Worm (Caenorhabditis elegans): ENCODE measurements around the gene F23B12.7.

Gene F23B12.7

ce11 chrV:14499074-14499864, 49.8 kb downstream of the F23B12.7 start:
- TF ChIP-seq elt-2 (tag; optimal IDR thresholded peaks at IDR 0.05) = no peak
- TF ChIP-seq nhr-25 (tag; optimal IDR thresholded peaks at IDR 0.05) = peak; percentile 21
- no peak for TF ChIP-seq lin-15B (tag; optimal IDR thresholded peaks at IDR 0.05)
- TF ChIP-seq nhr-28 (tag; optimal IDR thresholded peaks at IDR 0.05) = no peak
- TF ChIP-seq fos-1 (tag; optimal IDR thresholded peaks at IDR 0.05) = no peak
- TF ChIP-seq R02D3.7 (tag; optimal IDR thresholded peaks at IDR 0.05) = no peak
- TF ChIP-seq nhr-43 (tag; optimal IDR thresholded peaks at IDR 0.05; ENCODE audit: poor library complexity, severe bottlenecking) = no peak
- TF ChIP-seq ama-1 (optimal IDR thresholded peaks at IDR 0.05) = peak; percentile 15
- TF ChIP-seq ztf-11 (tag; optimal IDR thresholded peaks at IDR 0.05) = no peak
- TF ChIP-seq ceh-82 (tag; optimal IDR thresholded peaks at IDR 0.05) = no peak
- no peak for TF ChIP-seq nhr-77 (tag; optimal IDR thresholded peaks at IDR 0.05)
- no peak for TF ChIP-seq ztf-4 (tag; optimal IDR thresholded peaks at IDR 0.05)
- no peak for TF ChIP-seq aly-2 (tag; optimal IDR thresholded peaks at IDR 0.05)
- TF ChIP-seq nhr-76 (tag; optimal IDR thresholded peaks at IDR 0.05) = no peak
- no peak for TF ChIP-seq egl-5 (tag; optimal IDR thresholded peaks at IDR 0.05)
- TF ChIP-seq daf-12 (tag; optimal IDR thresholded peaks at IDR 0.05) = no peak
- no peak for TF ChIP-seq unc-62 (GFP tag; optimal IDR thresholded peaks at IDR 0.05)
- TF ChIP-seq fkh-10 (GFP tag; optimal IDR thresholded peaks at IDR 0.05) = no peak
- no peak for TF ChIP-seq nhr-237 (tag; optimal IDR thresholded peaks at IDR 0.05)
- no peak for TF ChIP-seq mml-1 (tag; optimal IDR thresholded peaks at IDR 0.05)
- TF ChIP-seq snpc-4 (tag; optimal IDR thresholded peaks at IDR 0.05) = no peak
- no peak for TF ChIP-seq ceh-28 (tag; optimal IDR thresholded peaks at IDR 0.05)
- TF ChIP-seq eor-1 (tag; optimal IDR thresholded peaks at IDR 0.05) = no peak
- peak; percentile 59 for TF ChIP-seq pha-4 (tag; optimal IDR thresholded peaks at IDR 0.05)
- TF ChIP-seq ceh-9 (tag; optimal IDR thresholded peaks at IDR 0.05) = no peak
- no peak for TF ChIP-seq nfya-1 (tag; optimal IDR thresholded peaks at IDR 0.05; ENCODE audit: insufficient read depth)
- no peak for TF ChIP-seq jun-1 (tag; optimal IDR thresholded peaks at IDR 0.05)
- TF ChIP-seq nhr-11 (tag; optimal IDR thresholded peaks at IDR 0.05) = no peak
- TF ChIP-seq unc-39 (tag; optimal IDR thresholded peaks at IDR 0.05) = no peak
- no peak for TF ChIP-seq mdl-1 (tag; optimal IDR thresholded peaks at IDR 0.05)
- TF ChIP-seq nhr-23 (tag; optimal IDR thresholded peaks at IDR 0.05) = peak; percentile 16
- no peak for TF ChIP-seq ZK546.5 (tag; optimal IDR thresholded peaks at IDR 0.05)

ce11 chrV:14500554-14500953, 51.1 kb downstream of the F23B12.7 start:
- TF ChIP-seq nhr-67 (tag; optimal IDR thresholded peaks at IDR 0.05) = no peak
- TF ChIP-seq ceh-82 (tag; optimal IDR thresholded peaks at IDR 0.05) = no peak
- TF ChIP-seq ceh-9 (tag; optimal IDR thresholded peaks at IDR 0.05) = no peak
- TF ChIP-seq nhr-237 (tag; optimal IDR thresholded peaks at IDR 0.05) = no peak
- TF ChIP-seq ceh-28 (tag; optimal IDR thresholded peaks at IDR 0.05) = no peak
- no peak for TF ChIP-seq egl-5 (tag; optimal IDR thresholded peaks at IDR 0.05)
- TF ChIP-seq fkh-10 (GFP tag; optimal IDR thresholded peaks at IDR 0.05) = no peak
- no peak for TF ChIP-seq ama-1 (optimal IDR thresholded peaks at IDR 0.05)
- TF ChIP-seq tbx-2 (tag; optimal IDR thresholded peaks at IDR 0.05) = no peak
- TF ChIP-seq nhr-77 (tag; optimal IDR thresholded peaks at IDR 0.05) = no peak
- TF ChIP-seq nhr-11 (tag; optimal IDR thresholded peaks at IDR 0.05) = no peak
- no peak for TF ChIP-seq egl-27 (tag; optimal IDR thresholded peaks at IDR 0.05)
- TF ChIP-seq R02D3.7 (tag; optimal IDR thresholded peaks at IDR 0.05) = no peak
- TF ChIP-seq ZK546.5 (tag; optimal IDR thresholded peaks at IDR 0.05) = no peak

- peak; percentile 53 for TF ChIP-seq pha-4 (tag; optimal IDR thresholded peaks at IDR 0.05)
- no peak for TF ChIP-seq pqm-1 (tag; optimal IDR thresholded peaks at IDR 0.05)
- TF ChIP-seq egl-27 (tag; optimal IDR thresholded peaks at IDR 0.05) = no peak
- TF ChIP-seq ceh-16 (tag; optimal IDR thresholded peaks at IDR 0.05) = no peak
Measured at ce11 chrV:14501136-14501535, 51.6 kb downstream of the F23B12.7 start, which contains the start of gene R02D5.24. Gene R02D5.24 (plus strand): TSS chrV:14501340.
